Worm (Caenorhabditis elegans): ENCODE results near the gene F49C5.9.

DNA sequence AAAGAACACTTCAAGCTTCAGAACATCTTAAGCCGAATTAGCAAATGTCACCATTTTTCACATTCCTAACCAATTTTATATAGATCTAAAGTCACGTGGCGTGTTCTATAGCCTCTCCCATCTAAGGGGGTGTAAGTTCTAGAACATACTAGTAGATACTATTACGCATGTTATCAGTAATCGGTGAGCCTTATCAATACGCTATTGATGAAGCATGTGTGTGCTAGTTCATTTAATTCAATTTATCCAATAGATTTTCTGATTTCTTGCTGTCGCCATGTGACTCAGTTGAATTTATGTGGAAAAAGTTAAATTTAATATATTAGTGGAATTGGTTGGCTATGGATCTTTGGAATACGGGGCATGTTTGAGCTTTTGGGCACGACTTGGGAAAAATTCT is 37.9 kb downstream of the F49C5.9 start:
- no peak for TF ChIP-seq tra-4 (tag; optimal IDR thresholded peaks at IDR 0.05)
- no peak for TF ChIP-seq scrt-1 (GFP tag; IDR thresholded peaks at IDR 0.05)
